Fruit fly (Drosophila melanogaster): Measurements from ENCODE around the gene dib.

The dib gene

DNA sequence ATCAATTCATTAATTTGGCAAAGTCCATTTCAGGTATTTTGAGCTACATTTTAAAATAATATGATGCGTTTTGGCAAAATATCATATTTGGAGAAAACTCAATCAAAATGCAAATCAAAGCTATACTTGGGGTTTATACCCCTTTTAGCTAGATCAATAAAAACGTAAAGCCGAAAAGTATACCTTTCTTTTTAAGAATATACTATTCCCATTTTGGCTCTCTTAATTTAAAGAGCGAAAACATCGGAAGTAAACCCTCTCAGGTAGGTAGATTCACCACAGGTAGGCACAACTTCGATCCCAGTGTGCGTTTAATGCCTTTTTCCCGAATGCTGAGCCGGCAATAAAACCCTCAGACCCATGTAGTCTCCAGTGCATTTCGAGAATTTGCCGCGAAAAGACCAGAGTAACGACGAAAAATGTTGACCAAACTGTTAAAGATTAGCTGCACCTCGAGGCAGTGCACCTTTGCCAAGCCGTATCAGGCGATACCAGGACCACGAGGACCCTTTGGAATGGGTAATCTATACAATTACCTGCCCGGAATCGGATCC lies at the start of gene dib:
dib (plus strand) TSS at position 372 of the 554 bp plus-strand sequence.
- TF ChIP-seq CG17806 (tag; optimal IDR thresholded peaks at IDR 0.05) (no peak), EcR (GFP tag; optimal IDR thresholded peaks at IDR 0.05) (no peak), CG32121 (GFP tag; IDR thresholded peaks at IDR 0.05) (no peak), CG15710 (tag; optimal IDR thresholded peaks at IDR 0.05) (no peak), D1 (tag; optimal IDR thresholded peaks at IDR 0.05) (no peak), fd96Ca (GFP tag; IDR thresholded peaks at IDR 0.05) (no peak), CG13204 (GFP tag; optimal IDR thresholded peaks at IDR 0.05) (no peak), Pif1A (GFP tag; optimal IDR thresholded peaks at IDR 0.05) (no peak), Snoo (tag; optimal IDR thresholded peaks at IDR 0.05) (no peak), CG8301 (tag; optimal IDR thresholded peaks at IDR 0.05) (no peak)

DNA sequence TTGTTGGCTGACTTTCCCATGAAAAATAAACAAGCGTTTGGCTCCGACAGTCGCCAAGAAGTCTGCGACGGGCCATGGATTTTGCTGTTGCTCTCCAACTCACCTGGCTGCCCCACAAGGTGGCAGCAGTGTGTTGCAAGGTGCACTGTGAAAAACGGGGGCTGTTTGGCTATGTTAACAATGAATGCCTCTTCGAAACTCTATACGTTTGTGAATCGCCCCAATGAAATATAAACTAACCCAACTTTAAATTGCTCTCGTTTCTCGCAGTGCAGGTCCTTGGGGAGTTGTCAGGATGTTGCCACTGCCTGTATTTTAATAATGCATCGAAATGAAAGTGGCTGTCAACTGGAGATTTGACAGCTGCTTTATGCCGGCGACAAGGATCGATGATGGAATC lies 47.7 kb upstream of the dib start:
- TF ChIP-seq CG32121 (GFP tag; IDR thresholded peaks at IDR 0.05) (no peak), gl (tag; optimal IDR thresholded peaks at IDR 0.05) (no peak), CG8159 (tag; optimal IDR thresholded peaks at IDR 0.05) (peak; percentile 12), D1 (tag; optimal IDR thresholded peaks at IDR 0.05) (no peak), fd96Ca (GFP tag; IDR thresholded peaks at IDR 0.05) (peak; percentile 57; the same call in 1 of the 3 replicates), CG12605 (GFP tag; IDR thresholded peaks at IDR 0.05) (no peak), CG17806 (tag; optimal IDR thresholded peaks at IDR 0.05) (peak; percentile 5), CG9948 (tag; optimal IDR thresholded peaks at IDR 0.05) (no peak), CG13204 (GFP tag; optimal IDR thresholded peaks at IDR 0.05) (no peak), CG34367 (tag; optimal IDR thresholded peaks at IDR 0.05) (no peak), EcR (GFP tag; optimal IDR thresholded peaks at IDR 0.05) (no peak), CG15710 (tag; optimal IDR thresholded peaks at IDR 0.05) (peak; percentile 29), Pif1B (GFP tag; optimal IDR thresholded peaks at IDR 0.05) (peak; percentile 1), Snoo (tag; optimal IDR thresholded peaks at IDR 0.05) (no peak), CG14655 (GFP tag; optimal IDR thresholded peaks at IDR 0.05) (peak; percentile 31), CG10348 (GFP tag; IDR thresholded peaks at IDR 0.05) (no peak), Ets98B (GFP tag; IDR thresholded peaks at IDR 0.05) (peak; percentile 44; the same call in 1 of the 2 replicates), rn (GFP tag; IDR thresholded peaks at IDR 0.05) (no peak), CG8301 (tag; optimal IDR thresholded peaks at IDR 0.05) (peak; percentile 29), Pif1A (GFP tag; optimal IDR thresholded peaks at IDR 0.05) (peak; percentile 29), CG4496 (GFP tag; IDR thresholded peaks at IDR 0.05) (peak; percentile 46; the same call in 1 of the 3 replicates)

DNA sequence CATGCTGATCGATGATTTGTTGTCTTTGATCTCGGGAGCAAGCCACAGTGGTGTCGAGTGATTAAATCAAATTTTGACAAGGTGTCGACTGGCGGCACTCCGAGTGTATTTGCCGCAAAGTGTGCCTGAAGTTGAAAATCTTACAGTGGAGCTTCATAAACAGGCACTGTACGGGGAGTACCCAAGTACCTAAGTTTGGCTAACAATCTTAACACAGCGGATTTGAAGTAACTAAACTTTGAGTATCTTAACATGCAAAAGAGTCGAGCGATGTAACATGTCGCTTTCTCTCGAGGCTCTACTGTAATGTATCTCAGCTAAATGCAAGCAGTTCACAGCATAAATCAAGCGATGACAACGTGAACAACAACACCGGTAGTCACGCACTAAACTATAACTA lies 45.3 kb upstream of the dib start:
- TF ChIP-seq Ets98B (GFP tag; IDR thresholded peaks at IDR 0.05) (peak; percentile 58), fd96Ca (GFP tag; IDR thresholded peaks at IDR 0.05) (peak; percentile 58; the same call in 1 of the 3 replicates), Pif1A (GFP tag; optimal IDR thresholded peaks at IDR 0.05) (no peak), rn (GFP tag; IDR thresholded peaks at IDR 0.05) (no peak), CG9948 (tag; optimal IDR thresholded peaks at IDR 0.05) (peak; percentile 21), CG4496 (GFP tag; IDR thresholded peaks at IDR 0.05) (no peak; the same call in 1 of the 3 replicates), CG32121 (GFP tag; IDR thresholded peaks at IDR 0.05) (no peak), CG14655 (GFP tag; optimal IDR thresholded peaks at IDR 0.05) (peak; percentile 52), CG17806 (tag; optimal IDR thresholded peaks at IDR 0.05) (peak; percentile 16), Pif1B (GFP tag; optimal IDR thresholded peaks at IDR 0.05) (no peak), CG34367 (tag; optimal IDR thresholded peaks at IDR 0.05) (peak; percentile 1), gl (tag; optimal IDR thresholded peaks at IDR 0.05) (no peak), CG8159 (tag; optimal IDR thresholded peaks at IDR 0.05) (peak; percentile 24), D1 (tag; optimal IDR thresholded peaks at IDR 0.05) (no peak), CG15710 (tag; optimal IDR thresholded peaks at IDR 0.05) (peak; percentile 29), CG10348 (GFP tag; IDR thresholded peaks at IDR 0.05) (no peak), EcR (GFP tag; optimal IDR thresholded peaks at IDR 0.05) (no peak), Snoo (tag; optimal IDR thresholded peaks at IDR 0.05) (no peak), CG8301 (tag; optimal IDR thresholded peaks at IDR 0.05) (peak; percentile 24), CG13204 (GFP tag; optimal IDR thresholded peaks at IDR 0.05) (no peak), CG12605 (GFP tag; IDR thresholded peaks at IDR 0.05) (peak; percentile 26; the same call in 1 of the 2 replicates)

DNA sequence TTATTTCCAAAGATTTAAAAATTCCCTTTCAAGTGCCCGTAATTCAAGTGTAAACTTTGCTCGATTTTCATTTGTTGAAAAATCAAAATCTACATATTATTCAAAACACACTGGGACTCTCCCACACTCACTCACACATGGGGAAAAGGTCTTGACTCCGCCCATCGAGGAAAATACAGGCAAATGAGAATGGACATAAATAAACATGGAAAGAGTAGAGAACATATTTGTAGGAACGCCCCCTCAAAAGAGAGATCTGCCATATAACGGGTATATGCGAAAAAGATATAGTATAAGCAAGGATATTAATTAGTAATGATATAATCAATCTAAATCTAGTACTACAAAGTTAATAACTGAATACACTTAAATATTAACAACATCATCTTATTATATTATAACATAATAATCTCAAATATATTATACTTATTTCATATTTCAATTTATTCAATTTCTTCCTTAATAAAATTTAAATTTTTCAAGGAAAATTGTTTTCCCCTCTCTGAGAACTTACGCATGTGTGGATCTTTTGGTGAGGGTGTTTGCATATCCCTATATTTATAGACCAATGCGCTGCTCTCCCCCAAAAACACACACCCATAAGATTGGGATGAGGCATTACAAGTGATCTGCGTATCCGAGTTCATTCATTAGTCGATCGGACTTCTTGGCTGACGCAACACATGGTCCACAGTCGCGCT lies 43.7 kb upstream of the dib start, which contains the start of gene FoxL1:
FoxL1 (plus strand) TSS at position 651 of the 701 bp plus-strand sequence.
- TF ChIP-seq CG15710 (tag; optimal IDR thresholded peaks at IDR 0.05) (no peak), CG34367 (tag; optimal IDR thresholded peaks at IDR 0.05) (no peak), CG8159 (tag; optimal IDR thresholded peaks at IDR 0.05) (peak; percentile 15)

DNA sequence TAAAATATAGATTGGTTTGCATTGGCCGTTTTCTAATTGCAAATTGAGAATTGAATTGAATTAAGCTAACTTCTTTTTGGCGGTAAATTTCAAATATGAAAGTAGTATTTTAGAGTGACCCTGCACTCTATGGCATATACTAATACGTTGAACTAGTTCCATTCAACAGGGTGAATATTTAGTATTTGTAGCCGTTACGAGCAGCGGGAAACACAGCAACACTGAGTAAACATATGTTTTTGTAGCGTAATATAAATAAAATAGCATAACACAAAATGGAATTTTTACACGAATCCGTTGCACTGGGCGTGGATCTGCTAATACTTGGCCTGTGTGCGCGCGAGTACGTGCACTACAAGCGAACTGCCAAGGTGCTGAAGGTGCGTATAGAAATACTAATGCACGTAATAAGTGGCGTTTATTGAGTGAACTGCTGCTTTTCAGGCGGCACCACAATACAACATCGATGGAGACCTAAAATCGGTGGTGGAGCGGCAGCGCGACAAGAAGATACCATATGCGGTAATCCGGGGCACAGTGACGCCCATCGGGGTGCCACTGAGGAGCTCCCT lies 40.7 kb upstream of the dib start, which contains the start of gene Mul1:
Mul1 (plus strand) TSS at position 198 of the 572 bp plus-strand sequence.
- no peak for TF ChIP-seq CG8159 (tag; optimal IDR thresholded peaks at IDR 0.05)
- TF ChIP-seq EcR (GFP tag; optimal IDR thresholded peaks at IDR 0.05), result no peak
- no peak for TF ChIP-seq rn (GFP tag; IDR thresholded peaks at IDR 0.05)
- no peak for TF ChIP-seq CG4496 (GFP tag; IDR thresholded peaks at IDR 0.05)
- TF ChIP-seq CG8301 (tag; optimal IDR thresholded peaks at IDR 0.05), result no peak
- no peak for TF ChIP-seq fd96Ca (GFP tag; IDR thresholded peaks at IDR 0.05)
- TF ChIP-seq Ets98B (GFP tag; IDR thresholded peaks at IDR 0.05), result no peak
- no peak for TF ChIP-seq CG17806 (tag; optimal IDR thresholded peaks at IDR 0.05)
- no peak for TF ChIP-seq Pif1B (GFP tag; optimal IDR thresholded peaks at IDR 0.05)
- no peak for TF ChIP-seq CG15710 (tag; optimal IDR thresholded peaks at IDR 0.05)

Data from whole organism, pupa.